Fruit fly (Drosophila melanogaster) whole organism, pupa: ENCODE results near the gene Gr93c.

Experiments used
- CG10348 ChIP-seq: fragments of 200-800 bp; sonication (Bioruptor generic); IDR thresholded peaks from 2 replicates; pipeline ENCODE4 v1.3.6; 2022; ENCODE audit warnings: missing biosample characterization, missing genetic modification characterization
- CG12605 ChIP-seq: fragments of 200-800 bp; sonication (Bioruptor generic); IDR thresholded peaks from 2 replicates; pipeline ENCODE4 v1.3.6; 2022; ENCODE audit warnings: missing biosample characterization, missing genetic modification characterization
- CG13204 ChIP-seq: fragments of 200-800 bp; sonication (Bioruptor generic); optimal IDR thresholded peaks from 2 replicates; lab custom pipeline; 2018; ENCODE audit warnings: missing biosample characterization, mild to moderate bottlenecking, missing genetic modification characterization, moderate library complexity
- CG14655 ChIP-seq: fragments of 200-800 bp; sonication (Bioruptor generic); optimal IDR thresholded peaks from 3 replicates; lab custom pipeline; 2017; ENCODE audit warnings: mild to moderate bottlenecking, missing biosample characterization, missing genetic modification reagents, missing genetic modification characterization
- CG15710 ChIP-seq: fragments of 200-800 bp; sonication (Bioruptor generic); optimal IDR thresholded peaks from 2 replicates; lab custom pipeline; 2018; ENCODE audit warnings: missing biosample characterization, mild to moderate bottlenecking, missing genetic modification characterization, moderate library complexity
- CG17806 ChIP-seq: fragments of 200-800 bp; sonication (Bioruptor generic); optimal IDR thresholded peaks from 2 replicates; lab custom pipeline; 2018; ENCODE audit warnings: missing biosample characterization, mild to moderate bottlenecking, missing genetic modification characterization, moderate library complexity
- CG32121 ChIP-seq: fragments of 200-800 bp; sonication (Bioruptor generic); IDR thresholded peaks from 2 replicates; pipeline ENCODE4 v1.3.6; 2022; ENCODE audit warnings: missing biosample characterization, missing genetic modification characterization
- CG34367 ChIP-seq: fragments of 200-800 bp; sonication (Bioruptor generic); optimal IDR thresholded peaks from 2 replicates; lab custom pipeline; 2018; ENCODE audit warnings: missing biosample characterization, mild to moderate bottlenecking, missing genetic modification characterization
- CG4496 ChIP-seq: fragments of 200-800 bp; sonication (Bioruptor generic); IDR thresholded peaks from 3 replicates; pipeline ENCODE4 v1.3.6; 2022; ENCODE audit warnings: missing biosample characterization, missing genetic modification characterization
- CG8159 ChIP-seq: fragments of 200-800 bp; sonication (Bioruptor generic); optimal IDR thresholded peaks from 3 replicates; lab custom pipeline; 2018; ENCODE audit warnings: missing biosample characterization, mild to moderate bottlenecking, missing genetic modification characterization, moderate library complexity
- CG8301 ChIP-seq: fragments of 200-800 bp; sonication (Bioruptor generic); optimal IDR thresholded peaks from 2 replicates; lab custom pipeline; 2018; ENCODE audit warnings: missing biosample characterization, mild to moderate bottlenecking, missing genetic modification characterization
- CG9948 ChIP-seq: fragments of 200-800 bp; sonication (Bioruptor generic); optimal IDR thresholded peaks from 2 replicates; lab custom pipeline; 2018; ENCODE audit warnings: missing biosample characterization, mild to moderate bottlenecking, missing genetic modification characterization, moderate library complexity
- D1 ChIP-seq: fragments of 200-800 bp; sonication (Bioruptor generic); optimal IDR thresholded peaks from 2 replicates; lab custom pipeline; 2018; ENCODE audit warnings: missing biosample characterization, mild to moderate bottlenecking, missing genetic modification characterization, moderate library complexity
- EcR ChIP-seq: fragments of 200-800 bp; sonication (Bioruptor generic); optimal IDR thresholded peaks from 3 replicates; lab custom pipeline; 2019; ENCODE audit warnings: missing biosample characterization, missing genetic modification characterization, mild to moderate bottlenecking, moderate library complexity, missing genetic modification reagents
- Ets98B ChIP-seq: fragments of 200-800 bp; sonication (Bioruptor generic); IDR thresholded peaks from 2 replicates; pipeline ENCODE4 v1.3.6; 2022; ENCODE audit warnings: missing biosample characterization, missing genetic modification characterization
- Pif1A ChIP-seq: fragments of 200-800 bp; sonication (Bioruptor generic); optimal IDR thresholded peaks from 3 replicates; lab custom pipeline; 2016; ENCODE audit warnings: missing biosample characterization, missing genetic modification characterization
- Pif1B ChIP-seq: fragments of 200-800 bp; sonication (Bioruptor generic); optimal IDR thresholded peaks from 3 replicates; lab custom pipeline; 2016; ENCODE audit warnings: missing biosample characterization, missing genetic modification characterization
- Snoo ChIP-seq: fragments of 200-800 bp; sonication (Bioruptor generic); optimal IDR thresholded peaks from 3 replicates; lab custom pipeline; 2017; ENCODE audit warnings: missing biosample characterization, mild to moderate bottlenecking, missing genetic modification characterization, inconsistent platforms
- fd96Ca ChIP-seq: fragments of 200-800 bp; sonication (Bioruptor generic); IDR thresholded peaks from 3 replicates; pipeline ENCODE4 v1.3.6; 2022; ENCODE audit warnings: missing biosample characterization, missing genetic modification characterization
- gl ChIP-seq: fragments of 200-800 bp; sonication (Bioruptor generic); optimal IDR thresholded peaks from 2 replicates; lab custom pipeline; 2018; ENCODE audit warnings: missing biosample characterization, mild to moderate bottlenecking, missing genetic modification characterization
- rn ChIP-seq: fragments of 200-800 bp; sonication (Bioruptor generic); IDR thresholded peaks from 2 replicates; pipeline ENCODE4 v1.3.6; 2022; ENCODE audit warnings: missing biosample characterization, missing genetic modification characterization

Gene Gr93c

DNA sequence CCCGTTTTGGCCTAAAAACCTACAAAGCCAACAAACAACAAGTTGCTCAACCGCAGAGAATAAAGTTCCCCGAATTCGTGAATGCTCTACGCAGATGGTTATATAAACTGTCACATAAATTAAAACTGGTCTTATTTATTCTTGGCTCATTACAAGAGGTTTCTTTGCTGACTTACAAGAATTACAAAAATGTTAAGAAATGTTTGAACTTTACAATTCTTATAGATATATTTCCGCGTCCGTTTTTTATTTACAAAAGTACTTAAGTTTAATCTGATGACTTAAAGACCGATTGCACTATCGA lies 8.9 kb downstream of the Gr93c start:
- TF ChIP-seq fd96Ca (GFP tag; lab: Robert Waterston, UW) = peak; percentile 38; the same call in 2 of the 3 replicates
- peak; percentile 63 for TF ChIP-seq Ets98B (GFP tag; lab: Robert Waterston, UW)
- TF ChIP-seq CG32121 (GFP tag; lab: Robert Waterston, UW) = no peak
- TF ChIP-seq CG8159 (tag; lab: Kevin White, UChicago) = no peak
- TF ChIP-seq Pif1B (GFP tag; lab: Kevin White, UChicago) = no peak
- TF ChIP-seq CG12605 (GFP tag; lab: Robert Waterston, UW) = no peak
- no peak for TF ChIP-seq CG10348
- no peak for TF ChIP-seq CG14655 (GFP tag; lab: Kevin White, UChicago)
- TF ChIP-seq Pif1A = no peak
- TF ChIP-seq rn (GFP tag; lab: Robert Waterston, UW) = no peak
- peak; percentile 8 for TF ChIP-seq CG8301 (tag; lab: Kevin White, UChicago)

DNA sequence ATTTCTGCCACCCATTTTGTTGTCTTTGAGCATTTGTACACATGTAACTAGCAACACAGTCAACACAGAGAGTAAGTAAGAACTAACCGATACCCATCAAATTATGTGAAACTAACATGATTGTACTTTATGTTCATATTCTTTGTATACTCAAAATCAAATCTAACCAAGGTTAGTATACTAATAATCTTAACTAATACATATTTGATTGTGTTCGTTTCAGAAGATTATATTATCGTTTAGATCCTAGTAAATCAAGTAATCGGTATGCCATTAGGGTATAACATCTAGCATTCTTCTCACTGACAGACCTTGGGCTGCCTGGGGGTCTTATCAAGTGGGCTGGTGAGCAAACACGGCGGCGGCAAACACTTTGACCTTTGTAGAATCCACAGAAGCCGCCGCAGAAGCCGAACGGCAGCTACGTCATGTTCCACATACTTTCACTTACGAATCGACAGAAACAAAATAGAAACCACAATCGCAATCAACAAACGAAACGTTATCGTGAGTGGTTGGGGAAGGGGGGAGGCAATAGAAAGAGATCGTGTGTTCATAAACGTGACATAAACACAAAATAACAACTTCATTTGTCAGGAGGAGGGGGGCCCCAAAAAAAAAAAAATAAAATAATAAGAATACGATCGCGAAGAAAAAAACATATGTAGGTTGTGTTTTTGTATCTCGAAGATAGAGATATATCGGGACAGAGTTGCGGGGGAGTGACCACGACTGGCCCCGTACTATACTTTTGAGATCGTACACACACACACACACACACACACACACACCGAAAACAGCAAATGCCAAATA lies 9.5 kb downstream of the Gr93c start:
- TF ChIP-seq CG9948 (tag; lab: Kevin White, UChicago) (no peak), rn (GFP tag; lab: Robert Waterston, UW) (no peak), CG14655 (GFP tag; lab: Kevin White, UChicago) (no peak), CG4496 (GFP tag; lab: Robert Waterston, UW) (peak; percentile 50; the same call in 1 of the 3 replicates), Pif1A (no peak), Snoo (tag; lab: Kevin White, UChicago) (no peak), gl (tag; lab: Kevin White, UChicago) (no peak), CG15710 (tag; lab: Kevin White, UChicago) (no peak), CG8159 (tag; lab: Kevin White, UChicago) (no peak)
- TF ChIP-seq, all 21 proteins: peak for 1

DNA sequence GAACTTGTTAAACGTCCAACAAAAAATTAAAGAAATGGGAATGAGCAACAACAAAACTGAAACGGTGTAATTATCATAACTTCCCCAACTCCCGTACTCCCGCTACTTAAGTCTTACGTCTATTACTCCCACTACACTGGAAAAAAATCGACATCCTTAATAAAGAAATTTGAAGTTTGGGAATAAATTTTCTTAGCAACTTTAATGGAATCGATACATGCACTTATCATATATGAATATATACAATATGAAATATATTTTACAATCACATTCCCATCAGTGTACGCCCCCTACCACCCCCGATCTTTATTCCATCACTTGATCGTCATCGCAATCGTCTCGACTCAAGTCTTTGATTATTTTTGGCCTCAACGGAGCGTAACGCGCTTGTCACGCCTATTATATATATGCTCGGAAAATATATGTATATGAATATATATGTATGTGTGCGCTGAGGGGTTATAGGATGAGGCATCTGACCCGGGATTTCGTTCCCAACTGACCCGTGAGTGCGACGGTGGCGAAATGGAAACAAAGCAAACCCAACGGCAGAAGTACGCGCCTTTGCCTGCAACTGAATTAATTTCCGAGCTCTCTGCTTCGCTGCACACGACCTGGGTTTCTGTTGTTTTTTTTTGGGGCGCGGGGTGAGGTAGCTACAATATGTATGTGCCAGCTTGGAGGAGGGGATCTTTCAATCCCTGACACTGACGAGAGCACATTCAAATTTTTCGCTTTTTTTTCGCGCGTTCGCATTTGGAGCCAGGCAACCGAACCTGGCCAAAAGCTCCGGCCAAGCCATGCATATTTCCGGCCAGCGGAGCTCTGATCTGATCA lies 10.6 kb downstream of the Gr93c start:
- TF ChIP-seq CG8301 (tag; lab: Kevin White, UChicago) (no peak), Pif1A (no peak), CG34367 (tag; lab: Kevin White, UChicago) (peak; percentile 9), Pif1B (GFP tag; lab: Kevin White, UChicago) (peak; percentile 28)

DNA sequence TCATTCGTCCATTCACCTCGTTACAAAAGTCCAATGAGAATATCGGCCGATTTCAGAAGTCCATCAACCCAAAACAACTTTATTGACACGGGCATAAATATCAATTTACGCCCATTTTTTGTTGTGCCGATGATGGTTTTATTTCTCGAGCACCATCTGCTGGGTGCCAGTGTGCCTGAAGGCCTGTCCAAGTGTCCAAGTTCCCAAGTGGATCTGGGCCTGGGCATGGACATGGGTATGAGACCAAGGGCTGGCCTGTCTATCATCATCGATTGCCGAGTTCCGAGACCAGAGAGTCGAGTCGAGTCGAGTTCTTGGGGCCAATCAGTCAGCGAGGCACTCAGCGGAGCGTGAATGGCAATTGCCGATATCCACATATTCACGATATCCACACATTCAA lies 12.9 kb downstream of the Gr93c start, which contains the start of gene Gr93a:
Gene Gr93a (plus strand): TSS at position 301 of the 400 bp plus-strand sequence.
- no peak for TF ChIP-seq CG14655 (GFP tag; lab: Kevin White, UChicago)
- peak; percentile 5 for TF ChIP-seq EcR (GFP tag; lab: Kevin White, UChicago)

DNA sequence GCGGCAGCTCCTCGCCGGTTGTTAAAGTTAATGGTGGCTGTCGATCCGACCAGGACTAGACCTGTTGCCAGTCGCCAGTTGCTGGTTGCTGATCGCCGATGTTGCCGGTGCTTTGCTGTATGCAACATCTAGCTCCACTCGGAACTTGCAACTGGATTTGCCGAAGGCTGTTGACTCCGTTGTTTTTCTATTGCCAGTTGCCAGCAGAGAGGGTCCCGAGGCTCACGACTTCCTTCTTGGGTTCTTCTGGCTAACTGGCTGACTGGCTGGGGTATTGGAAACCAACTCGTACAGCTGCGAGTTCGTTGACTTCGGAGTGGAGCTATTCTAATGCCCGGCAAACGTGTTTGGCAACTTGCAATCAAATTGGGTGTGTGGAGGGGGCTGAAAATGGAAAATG lies 14.0 kb downstream of the Gr93c start:
- TF ChIP-seq EcR (GFP tag; lab: Kevin White, UChicago) (peak; percentile 67), CG14655 (GFP tag; lab: Kevin White, UChicago) (no peak), CG10348 (no peak)

DNA sequence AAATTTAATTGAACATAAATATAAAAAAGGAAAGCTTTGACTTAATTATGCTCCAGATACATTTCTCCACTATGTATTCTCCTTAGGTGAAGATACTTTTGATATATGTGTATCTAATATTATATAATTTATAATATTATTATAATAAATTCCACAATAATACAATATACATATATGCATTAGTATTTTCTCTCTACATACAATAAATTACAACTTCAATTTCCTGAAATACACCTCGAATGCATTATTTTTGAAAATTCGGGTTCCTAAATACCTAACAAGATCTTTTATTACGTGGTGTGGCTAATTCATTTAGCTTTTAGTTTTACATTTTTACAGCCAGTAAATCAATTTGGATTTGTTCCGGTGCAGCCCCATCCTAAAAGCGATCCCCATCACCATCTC lies 14.8 kb downstream of the Gr93c start:
- TF ChIP-seq CG15710 (tag; lab: Kevin White, UChicago) (peak; percentile 78), CG10348 (no peak), CG34367 (tag; lab: Kevin White, UChicago) (peak; percentile 59), CG4496 (GFP tag; lab: Robert Waterston, UW) (peak; percentile 39; the same call in 1 of the 3 replicates), CG17806 (tag; lab: Kevin White, UChicago) (peak; percentile 71), D1 (tag; lab: Kevin White, UChicago) (peak; percentile 50), CG8159 (tag; lab: Kevin White, UChicago) (peak; percentile 84), Snoo (tag; lab: Kevin White, UChicago) (no peak), CG14655 (GFP tag; lab: Kevin White, UChicago) (peak; percentile 92), fd96Ca (GFP tag; lab: Robert Waterston, UW) (no peak), CG8301 (tag; lab: Kevin White, UChicago) (peak; percentile 78), CG9948 (tag; lab: Kevin White, UChicago) (peak; percentile 83)

DNA sequence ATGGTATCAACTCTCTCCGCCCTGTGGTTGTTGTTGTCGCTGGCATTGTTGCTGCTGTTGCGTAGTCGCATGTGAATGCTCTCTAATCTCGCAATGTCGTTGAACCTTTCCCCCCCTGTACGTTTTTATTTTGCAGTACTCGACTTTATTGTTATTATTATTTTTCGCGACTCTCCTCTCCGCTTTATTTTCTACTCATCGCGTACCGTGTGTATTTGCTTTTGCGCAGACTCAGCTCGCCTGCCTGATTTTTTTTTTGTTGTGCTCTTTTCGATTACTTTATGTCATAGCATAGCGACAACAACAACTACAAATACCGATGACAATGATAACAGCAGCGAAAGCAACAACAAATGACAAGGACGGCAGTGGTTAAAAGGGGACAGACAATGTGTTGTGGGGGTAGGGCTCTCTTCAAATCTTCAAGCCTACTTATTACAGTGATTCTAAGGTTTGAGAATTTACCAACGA lies 15.5 kb downstream of the Gr93c start:
- peak; percentile 35 for TF ChIP-seq CG9948 (tag; lab: Kevin White, UChicago)
- TF ChIP-seq Pif1A = peak; percentile 49
- peak; percentile 77 for TF ChIP-seq CG17806 (tag; lab: Kevin White, UChicago)
- TF ChIP-seq fd96Ca (GFP tag; lab: Robert Waterston, UW) = peak; percentile 66; the same call in 1 of the 3 replicates
- TF ChIP-seq CG13204 (GFP tag; lab: Kevin White, UChicago) = no peak
- peak; percentile 22 for TF ChIP-seq CG34367 (tag; lab: Kevin White, UChicago)
- peak; percentile 9 for TF ChIP-seq gl (tag; lab: Kevin White, UChicago)
- TF ChIP-seq CG8159 (tag; lab: Kevin White, UChicago) = peak; percentile 36
- peak; percentile 44 for TF ChIP-seq CG15710 (tag; lab: Kevin White, UChicago)
- TF ChIP-seq CG4496 (GFP tag; lab: Robert Waterston, UW) = no peak; the same call in 2 of the 3 replicates
- no peak for TF ChIP-seq Pif1B (GFP tag; lab: Kevin White, UChicago)
- peak; percentile 98 for TF ChIP-seq EcR (GFP tag; lab: Kevin White, UChicago)
- 0 out of 2 replicates have a peak, but pooled peaks have one; percentile 4 for TF ChIP-seq Ets98B (GFP tag; lab: Robert Waterston, UW)
